Fruit fly (Drosophila melanogaster): ENCODE measurements around the gene CG6441.

dm6 chr2L:7474404-7474803 lies at the start of gene CG6441:
- TF ChIP-seq CG8478 (optimal IDR thresholded peaks at IDR 0.05) (no peak), CTCF (optimal IDR thresholded peaks at IDR 0.05) (no peak)

Measured in S2 (cell line).